Fruit fly (Drosophila melanogaster) whole organism, embryonic: ENCODE data around the gene PhKgamma.

Source experiments
- Asciz ChIP-seq: fragments of 200-800 bp; sonication (Bioruptor generic); optimal IDR thresholded peaks from 2 replicates; lab custom pipeline; 2017; ENCODE audit warnings: missing biosample characterization, mild to moderate bottlenecking, missing genetic modification characterization, missing genetic modification reagents
- BEAF-32 ChIP-seq: fragments of 200-800 bp; sonication (Bioruptor generic); optimal IDR thresholded peaks from 3 replicates; lab custom pipeline; 2017; ENCODE audit warnings: missing biosample characterization, missing genetic modification characterization, mild to moderate bottlenecking, moderate library complexity, missing genetic modification reagents
- BtbVII ChIP-seq: fragments of 200-800 bp; sonication (Bioruptor generic); optimal IDR thresholded peaks from 3 replicates; lab custom pipeline; 2017; ENCODE audit warnings: missing biosample characterization, mild to moderate bottlenecking, missing genetic modification characterization
- C15 ChIP-seq: fragments of 200-800 bp; sonication (Bioruptor generic); IDR thresholded peaks from 3 replicates; pipeline ENCODE4 v1.3.6; 2022; ENCODE audit warnings: missing biosample characterization, missing genetic modification characterization
- CG10431 ChIP-seq: fragments of 200-800 bp; sonication (Bioruptor generic); optimal IDR thresholded peaks from 3 replicates; lab custom pipeline; 2018; ENCODE audit warnings: missing biosample characterization, mild to moderate bottlenecking, missing genetic modification characterization
- CG10543 ChIP-seq: fragments of 200-800 bp; sonication (Bioruptor generic); optimal IDR thresholded peaks from 3 replicates; lab custom pipeline; 2017; ENCODE audit warnings: missing biosample characterization, mild to moderate bottlenecking, missing genetic modification characterization, moderate library complexity
- CG10959 ChIP-seq: fragments of 200-800 bp; sonication (Bioruptor generic); IDR thresholded peaks from 2 replicates; pipeline ENCODE4 v1.3.6; 2022; ENCODE audit warnings: missing biosample characterization, missing genetic modification characterization
- CG11085 ChIP-seq: fragments of 200-800 bp; sonication (Bioruptor generic); IDR thresholded peaks from 2 replicates; pipeline ENCODE4 v1.3.6; 2022; ENCODE audit warnings: missing biosample characterization, missing genetic modification characterization
- CG12236 ChIP-seq: fragments of 200-800 bp; sonication (Bioruptor generic); optimal IDR thresholded peaks from 2 replicates; lab custom pipeline; 2016; ENCODE audit warnings: missing biosample characterization, missing genetic modification characterization
- CG13424 ChIP-seq: fragments of 200-800 bp; sonication (Bioruptor generic); optimal IDR thresholded peaks from 2 replicates; lab custom pipeline; 2019; ENCODE audit warnings: missing biosample characterization, mild to moderate bottlenecking, missing genetic modification characterization, moderate library complexity
- CG14050 ChIP-seq: fragments of 200-800 bp; sonication (Bioruptor generic); IDR thresholded peaks from 3 replicates; pipeline ENCODE4 v1.3.6; 2022; ENCODE audit warnings: missing biosample characterization, missing genetic modification characterization
- CG14441 ChIP-seq: fragments of 200-800 bp; sonication (Bioruptor generic); IDR thresholded peaks from 2 replicates; pipeline ENCODE4 v1.3.6; 2022; ENCODE audit warnings: missing biosample characterization, missing genetic modification characterization
- CG14860 ChIP-seq: fragments of 200-800 bp; sonication (Bioruptor generic); IDR thresholded peaks from 3 replicates; pipeline ENCODE4 v1.3.6; 2022; ENCODE audit warnings: missing biosample characterization, missing genetic modification characterization; ENCODE audit not compliant: partially characterized antibody
- CG15269 ChIP-seq: fragments of 200-800 bp; sonication (Bioruptor generic); optimal IDR thresholded peaks from 2 replicates; lab custom pipeline; 2018; ENCODE audit warnings: missing biosample characterization, mild to moderate bottlenecking, missing genetic modification characterization, moderate library complexity
- CG1603 ChIP-seq: fragments of 200-800 bp; sonication (Bioruptor generic); optimal IDR thresholded peaks from 2 replicates; lab custom pipeline; 2019; ENCODE audit warnings: missing biosample characterization, mild to moderate bottlenecking, missing genetic modification characterization, moderate library complexity
- CG16779 ChIP-seq: fragments of 200-800 bp; sonication (Bioruptor generic); IDR thresholded peaks from 2 replicates; pipeline ENCODE4 v1.3.6; 2022; ENCODE audit warnings: missing biosample characterization, missing genetic modification characterization
- CG17802 ChIP-seq: fragments of 200-800 bp; sonication (Bioruptor generic); optimal IDR thresholded peaks from 2 replicates; lab custom pipeline; 2018; ENCODE audit warnings: missing biosample characterization, mild to moderate bottlenecking, missing genetic modification characterization, moderate library complexity
- CG17829 ChIP-seq: fragments of 200-800 bp; optimal IDR thresholded peaks from 2 replicates; lab custom pipeline; 2019; ENCODE audit warnings: missing biosample characterization, mild to moderate bottlenecking, missing genetic modification characterization, moderate library complexity
- CG3163 ChIP-seq: fragments of 200-800 bp; sonication (Bioruptor generic); optimal IDR thresholded peaks from 3 replicates; lab custom pipeline; 2016; ENCODE audit warnings: missing biosample characterization, missing genetic modification characterization
- CG3281 ChIP-seq: fragments of 200-800 bp; sonication (Bioruptor generic); optimal IDR thresholded peaks from 3 replicates; lab custom pipeline; 2017; ENCODE audit warnings: missing biosample characterization, mild to moderate bottlenecking, missing genetic modification characterization
- CG4730 ChIP-seq: fragments of 200-800 bp; sonication (Bioruptor generic); IDR thresholded peaks from 2 replicates; pipeline ENCODE4 v1.3.6; 2022; ENCODE audit warnings: missing biosample characterization, missing genetic modification characterization
- CG8089 ChIP-seq: fragments of 200-800 bp; sonication (Bioruptor generic); optimal IDR thresholded peaks from 3 replicates; lab custom pipeline; 2016; ENCODE audit warnings: missing biosample characterization, missing genetic modification characterization
- Fer2 ChIP-seq: fragments of 200-800 bp; sonication (Bioruptor generic); optimal IDR thresholded peaks from 2 replicates; lab custom pipeline; 2018; ENCODE audit warnings: missing biosample characterization, mild to moderate bottlenecking, missing genetic modification characterization, moderate library complexity
- HLH54F ChIP-seq: fragments of 200-800 bp; sonication (Bioruptor generic); optimal IDR thresholded peaks from 3 replicates; lab custom pipeline; 2016; ENCODE audit warnings: missing biosample characterization, missing genetic modification characterization
- Max ChIP-seq: fragments of 200-800 bp; sonication (Bioruptor generic); optimal IDR thresholded peaks from 2 replicates; lab custom pipeline; 2016; ENCODE audit warnings: missing biosample characterization, mild to moderate bottlenecking, missing genetic modification characterization
- Optix ChIP-seq: fragments of 200-800 bp; sonication (Bioruptor generic); IDR thresholded peaks from 3 replicates; pipeline ENCODE4 v1.3.6; 2022; ENCODE audit warnings: missing biosample characterization, missing genetic modification characterization
- Xbp1 ChIP-seq: fragments of 200-800 bp; sonication (Bioruptor generic); optimal IDR thresholded peaks from 3 replicates; lab custom pipeline; 2016; ENCODE audit warnings: missing biosample characterization, mild to moderate bottlenecking, missing genetic modification characterization
- YL-1 ChIP-seq: fragments of 200-800 bp; sonication (Bioruptor generic); optimal IDR thresholded peaks from 3 replicates; lab custom pipeline; 2017; ENCODE audit warnings: missing biosample characterization, mild to moderate bottlenecking, missing genetic modification characterization
- al ChIP-seq: fragments of 200-800 bp; sonication (Bioruptor generic); IDR thresholded peaks from 2 replicates; pipeline ENCODE4 v1.3.6; 2022; ENCODE audit warnings: missing biosample characterization, missing genetic modification characterization
- ato ChIP-seq: fragments of 200-800 bp; sonication (Bioruptor generic); IDR thresholded peaks from 2 replicates; pipeline ENCODE4 v1.3.6; 2022; ENCODE audit warnings: missing biosample characterization, missing genetic modification characterization; ENCODE audit not compliant: partially characterized antibody
- dati ChIP-seq: fragments of 200-800 bp; sonication (Bioruptor generic); IDR thresholded peaks from 2 replicates; pipeline ENCODE4 v1.3.6; 2022; ENCODE audit warnings: missing biosample characterization, missing genetic modification characterization
- eyg ChIP-seq: fragments of 200-800 bp; sonication (Bioruptor generic); optimal IDR thresholded peaks from 3 replicates; lab custom pipeline; 2016; ENCODE audit warnings: missing biosample characterization, missing genetic modification characterization
- grn ChIP-seq: fragments of 200-800 bp; sonication (Bioruptor generic); optimal IDR thresholded peaks from 3 replicates; lab custom pipeline; 2017; ENCODE audit warnings: missing biosample characterization, missing genetic modification characterization
- gsb-n ChIP-seq: fragments of 200-800 bp; sonication (Bioruptor generic); optimal IDR thresholded peaks from 3 replicates; lab custom pipeline; 2018; ENCODE audit warnings: missing biosample characterization, mild to moderate bottlenecking, missing genetic modification characterization
- ken ChIP-seq: fragments of 200-800 bp; sonication (Bioruptor generic); IDR thresholded peaks from 3 replicates; pipeline ENCODE4 v1.3.6; 2022; ENCODE audit warnings: missing biosample characterization, missing genetic modification characterization
- lmd ChIP-seq: fragments of 200-800 bp; sonication (Bioruptor generic); IDR thresholded peaks from 2 replicates; pipeline ENCODE4 v1.3.6; 2022; ENCODE audit warnings: missing biosample characterization, missing genetic modification characterization
- luna ChIP-seq: fragments of 200-800 bp; sonication (Bioruptor generic); optimal IDR thresholded peaks from 2 replicates; lab custom pipeline; 2016; ENCODE audit warnings: missing biosample characterization, missing genetic modification characterization
- maf-S ChIP-seq: fragments of 200-800 bp; sonication (Bioruptor generic); optimal IDR thresholded peaks from 2 replicates; lab custom pipeline; 2016; ENCODE audit warnings: missing biosample characterization, missing genetic modification characterization
- nerfin-2 ChIP-seq: fragments of 200-800 bp; sonication (Bioruptor generic); IDR thresholded peaks from 2 replicates; pipeline ENCODE4 v1.3.6; 2022; ENCODE audit warnings: missing biosample characterization, missing genetic modification characterization; ENCODE audit not compliant: partially characterized antibody
- pan ChIP-seq, 4 experiments: fragments of >200 bp in 3 of 4; fragments of 200-800 bp in 1 of 4; sonication (Bioruptor generic) in 1 of 4; optimal IDR thresholded peaks in 3 of 4; IDR thresholded peaks in 1 of 4; 2 replicates each; pipeline versions ENCODE4 v1.3.6 to Lab custom; 2017 to 2022; ENCODE audit warnings: missing biosample characterization in 2 of 4, missing genetic modification characterization in 2 of 4, mixed read lengths in 1 of 4
- pnt ChIP-seq: fragments of 200-800 bp; sonication (Bioruptor generic); optimal IDR thresholded peaks from 3 replicates; lab custom pipeline; 2016; ENCODE audit warnings: missing biosample characterization, missing genetic modification characterization
- seq ChIP-seq: fragments of 200-800 bp; sonication (Bioruptor generic); IDR thresholded peaks from 2 replicates; pipeline ENCODE4 v1.3.6; 2022; ENCODE audit warnings: missing biosample characterization, missing genetic modification characterization
- slbo ChIP-seq: fragments of 200-800 bp; sonication (Bioruptor generic); IDR thresholded peaks from 2 replicates; pipeline ENCODE4 v1.3.6; 2022; ENCODE audit warnings: missing biosample characterization, missing genetic modification characterization
- sna ChIP-seq: fragments of 200-800 bp; sonication (Bioruptor generic); IDR thresholded peaks from 2 replicates; pipeline ENCODE4 v1.3.6; 2022; ENCODE audit warnings: missing biosample characterization, missing genetic modification characterization; ENCODE audit not compliant: partially characterized antibody
- so ChIP-seq: fragments of 200-800 bp; sonication (Bioruptor generic); IDR thresholded peaks from 3 replicates; pipeline ENCODE4 v1.3.6; 2022; ENCODE audit warnings: missing biosample characterization, missing genetic modification characterization
- tna ChIP-seq: fragments of 200-800 bp; sonication (Bioruptor generic); IDR thresholded peaks from 2 replicates; pipeline ENCODE4 v1.3.6; 2022; ENCODE audit warnings: missing biosample characterization, missing genetic modification characterization; ENCODE audit not compliant: partially characterized antibody
- trh ChIP-seq: fragments of 200-800 bp; sonication (Bioruptor generic); optimal IDR thresholded peaks from 2 replicates; lab custom pipeline; 2016; ENCODE audit warnings: missing biosample characterization, missing genetic modification characterization
- z ChIP-seq: fragments of 200-800 bp; sonication (Bioruptor generic); IDR thresholded peaks from 3 replicates; pipeline ENCODE4 v1.3.6; 2022; ENCODE audit warnings: missing biosample characterization, missing genetic modification characterization
- zfh1 ChIP-seq: fragments of 200-800 bp; sonication (Bioruptor generic); IDR thresholded peaks from 3 replicates; pipeline ENCODE4 v1.3.6; 2022; ENCODE audit warnings: missing biosample characterization, missing genetic modification characterization

The PhKgamma gene

DNA sequence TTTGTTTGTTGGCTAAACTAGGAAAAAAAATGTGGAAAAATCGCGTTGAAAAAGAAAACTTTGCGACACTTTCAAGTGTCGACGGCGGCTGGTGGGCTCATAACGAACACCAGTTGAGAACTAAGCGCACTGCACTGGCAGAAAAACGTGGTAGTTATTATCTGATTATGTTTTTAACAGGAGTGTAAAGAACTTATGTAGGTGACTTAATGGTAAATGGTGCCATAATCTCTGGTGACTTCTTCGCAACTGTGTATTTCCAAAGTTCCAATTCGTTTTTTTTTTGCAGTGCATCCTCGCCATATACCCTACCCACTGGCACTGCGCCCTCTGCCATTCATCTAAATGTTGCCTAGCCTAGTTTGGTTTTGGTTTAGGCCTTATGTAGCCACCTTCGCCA is 41.9 kb upstream of the PhKgamma start (continued):
- TF ChIP-seq seq (GFP tag; lab: Robert Waterston, UW): no peak
- no peak for TF ChIP-seq tna (GFP tag; lab: Robert Waterston, UW)
- peak; percentile 12 for TF ChIP-seq CG15269 (tag; lab: Kevin White, UChicago)
- TF ChIP-seq CG4730 (GFP tag; lab: Robert Waterston, UW): no peak
- TF ChIP-seq C15 (GFP tag; lab: Robert Waterston, UW): no peak
- TF ChIP-seq grn (GFP tag; lab: Kevin White, UChicago): no peak
- TF ChIP-seq dati: no peak

DNA sequence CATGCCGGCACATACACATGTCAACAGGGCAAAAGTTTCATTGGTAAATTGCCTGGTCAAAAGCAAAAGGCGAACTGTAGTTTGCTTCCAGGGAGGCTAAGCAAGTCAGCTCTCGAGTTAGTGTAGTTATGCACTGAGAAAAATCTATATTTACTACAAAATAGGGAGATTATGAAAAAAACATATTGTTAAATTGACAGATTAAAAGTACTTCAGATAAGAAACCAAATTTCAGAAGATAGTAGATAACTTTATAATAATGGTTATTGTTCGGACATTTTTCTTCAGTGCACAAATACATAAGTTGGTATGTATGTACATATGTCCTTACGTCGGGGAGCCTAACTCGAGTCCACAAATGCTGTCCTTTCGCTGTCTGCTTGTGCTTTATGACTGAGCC is 37.8 kb upstream of the PhKgamma start:
- no peak for TF ChIP-seq nerfin-2 (GFP tag; lab: Robert Waterston, UW)
- TF ChIP-seq CG17802 (tag; lab: Kevin White, UChicago): no peak
- no peak for TF ChIP-seq eyg (GFP tag; lab: Kevin White, UChicago)
- peak; percentile 54 for TF ChIP-seq CG17829 (tag; lab: Kevin White, UChicago)
- TF ChIP-seq grn (GFP tag; lab: Kevin White, UChicago): no peak
- no peak for TF ChIP-seq CG14441 (GFP tag; lab: Robert Waterston, UW)
- TF ChIP-seq pnt (GFP tag; lab: Kevin White, UChicago): no peak
- no peak for TF ChIP-seq BEAF-32 (GFP tag; lab: Kevin White, UChicago)
- no peak for TF ChIP-seq ato (GFP tag; lab: Robert Waterston, UW)
- no peak for TF ChIP-seq Fer2
- peak; percentile 60 for TF ChIP-seq CG10543
- no peak for TF ChIP-seq CG11085 (GFP tag; lab: Robert Waterston, UW)
- no peak for TF ChIP-seq YL-1
- no peak for TF ChIP-seq ken (GFP tag; lab: Robert Waterston, UW)
- TF ChIP-seq CG8089 (GFP tag; lab: Kevin White, UChicago): no peak
- TF ChIP-seq CG3163 (GFP tag; lab: Kevin White, UChicago): no peak
- peak; percentile 48 for TF ChIP-seq lmd
- peak; percentile 29 for TF ChIP-seq Asciz (GFP tag; lab: Kevin White, UChicago)
- no peak for TF ChIP-seq Optix (GFP tag; lab: Robert Waterston, UW)
- peak; percentile 57 for TF ChIP-seq CG3281 (GFP tag; lab: Kevin White, UChicago)
- no peak for TF ChIP-seq z
- 0 out of 2 replicates have a peak, but pooled peaks have one; percentile 30 for TF ChIP-seq CG10959
- TF ChIP-seq CG1603 (tag; lab: Kevin White, UChicago): peak; percentile 24
- TF ChIP-seq CG14860 (GFP tag; lab: Robert Waterston, UW): no peak
- no peak for TF ChIP-seq sna (GFP tag; lab: Robert Waterston, UW)
- no peak for TF ChIP-seq CG12236
- no peak for TF ChIP-seq CG10431
- 0 out of 3 replicates have a peak, but pooled peaks have one; percentile 29 for TF ChIP-seq CG14050 (GFP tag; lab: Robert Waterston, UW)
- no peak for TF ChIP-seq al (GFP tag; lab: Robert Waterston, UW)
- peak; percentile 32 for TF ChIP-seq gsb-n
- peak; percentile 12 for TF ChIP-seq HLH54F (GFP tag; lab: Kevin White, UChicago)
- peak; percentile 9 for TF ChIP-seq BtbVII (GFP tag; lab: Kevin White, UChicago)
- no peak for TF ChIP-seq trh (GFP tag; lab: Kevin White, UChicago)
- no peak for TF ChIP-seq Max (GFP tag; lab: Kevin White, UChicago)
- no peak for TF ChIP-seq CG16779 (GFP tag; lab: Robert Waterston, UW)
- TF ChIP-seq so (GFP tag; lab: Robert Waterston, UW): peak; percentile 69; the same call in 2 of the 3 replicates
- TF ChIP-seq CG13424 (tag; lab: Kevin White, UChicago): peak; percentile 65
- peak; percentile 62 for TF ChIP-seq Xbp1 (GFP tag; lab: Kevin White, UChicago)
- TF ChIP-seq maf-S: no peak
- peak; percentile 61 for TF ChIP-seq slbo
- TF ChIP-seq pan (optimal IDR thresholded peaks at IDR 0.05; lab: Kevin White, UChicago): no peak
- TF ChIP-seq pan (GFP tag; optimal IDR thresholded peaks at IDR 0.05 in 1 of 2, IDR thresholded peaks at IDR 0.05 in 1 of 2): peak in 1 of 2 experiments; percentile 64
- peak; percentile 54; the same call in 1 of the 3 replicates for TF ChIP-seq zfh1 (GFP tag; lab: Robert Waterston, UW)
- TF ChIP-seq luna (GFP tag; lab: Kevin White, UChicago): no peak
